Worm (Caenorhabditis elegans): ENCODE measurements around the gene alh-4.

alh-4 gene

DNA sequence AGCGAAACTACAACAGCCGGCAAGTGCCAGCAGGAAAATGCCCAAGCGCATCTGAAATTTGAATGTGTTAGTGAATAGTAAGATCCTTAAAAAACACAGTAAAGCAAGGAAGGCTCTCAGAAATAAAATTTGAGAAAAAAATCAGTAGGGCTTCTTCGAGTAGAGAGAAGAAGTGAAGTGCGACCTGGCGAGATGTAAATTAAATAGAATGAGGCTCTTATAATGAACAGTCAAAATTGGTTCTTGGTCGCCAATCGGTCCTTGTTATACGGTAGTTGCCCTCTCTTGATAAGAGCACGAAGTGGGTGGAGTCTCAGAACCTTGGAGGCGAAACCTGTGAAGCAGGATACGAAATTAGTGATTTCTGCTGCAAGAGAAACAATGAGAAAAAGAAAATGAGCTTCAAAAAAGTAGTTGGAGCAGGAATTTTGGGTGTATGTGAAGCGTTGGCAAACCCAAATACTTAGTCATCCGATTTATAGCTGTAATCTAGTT is 20.9 kb downstream of the alh-4 start, which contains the start of gene bcf-1:
Gene bcf-1, minus strand, starts transcription at position 51 of the 495 bp plus-strand sequence.
- TF ChIP-seq nhr-80 (tag; optimal IDR thresholded peaks at IDR 0.05) (peak; percentile 70), D2030.7 (GFP tag; IDR thresholded peaks at IDR 0.05) (no peak)

- TF ChIP-seq nhr-80 (tag; optimal IDR thresholded peaks at IDR 0.05) (peak; percentile 41), hlh-26 (GFP tag; conservative IDR thresholded peaks at IDR 0.05) (no peak), hlh-12 (tag; optimal IDR thresholded peaks at IDR 0.05) (no peak)
These were observed 22.1 kb downstream of the alh-4 start for ce11 chrV:6407587-6407986.

DNA sequence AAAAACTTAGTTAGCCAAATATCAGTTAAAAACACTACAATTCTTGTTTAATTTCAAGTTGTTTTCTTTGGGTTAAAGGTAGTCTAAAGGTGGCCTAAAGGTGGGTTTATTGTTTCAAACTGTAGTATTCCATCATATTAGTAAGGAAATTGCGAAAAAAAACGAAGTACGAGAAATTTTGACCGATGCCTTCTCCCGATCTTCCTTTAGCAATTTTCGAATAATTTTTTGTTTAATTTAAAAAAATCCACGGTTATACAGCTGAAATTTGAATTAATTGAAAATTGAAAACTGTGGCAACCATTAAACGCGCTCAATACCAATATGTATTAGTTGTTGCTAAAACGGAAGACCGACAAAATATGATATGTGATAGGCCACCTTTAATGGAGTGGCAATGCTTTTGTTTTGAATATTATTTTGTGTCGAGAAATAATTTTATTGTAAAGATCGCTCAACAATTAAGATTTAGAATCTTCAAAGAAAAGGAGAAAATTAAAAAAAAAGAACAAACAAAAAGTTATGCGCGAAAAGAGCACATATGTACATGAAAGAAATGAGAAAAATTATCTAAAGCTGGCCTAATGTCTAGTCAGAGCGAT is 28.7 kb downstream of the alh-4 start:
- no peak for TF ChIP-seq let-607 (tag; optimal IDR thresholded peaks at IDR 0.05)
- TF ChIP-seq ekl-4 (GFP tag; IDR thresholded peaks at IDR 0.05): no peak
- no peak for TF ChIP-seq ztf-18 (tag; optimal IDR thresholded peaks at IDR 0.05)
- TF ChIP-seq Y95B8A.8 (GFP tag; IDR thresholded peaks at IDR 0.05): no peak
- TF ChIP-seq die-1 (tag; optimal IDR thresholded peaks at IDR 0.05): no peak
- no peak for TF ChIP-seq ccch-3 (GFP tag; optimal IDR thresholded peaks at IDR 0.05)
- TF ChIP-seq ceh-40 (GFP tag; IDR thresholded peaks at IDR 0.05): no peak
- no peak for TF ChIP-seq hlh-12 (tag; optimal IDR thresholded peaks at IDR 0.05)
- TF ChIP-seq xnd-1 (tag; optimal IDR thresholded peaks at IDR 0.05): no peak
- TF ChIP-seq gei-17 (GFP tag; optimal IDR thresholded peaks at IDR 0.05): no peak
- TF ChIP-seq attf-3 (GFP tag; conservative IDR thresholded peaks at IDR 0.05): no peak
- no peak for TF ChIP-seq zim-3 (tag; optimal IDR thresholded peaks at IDR 0.05)
- TF ChIP-seq tbx-9 (tag; optimal IDR thresholded peaks at IDR 0.05; ENCODE audit: borderline replicate concordance): no peak
- no peak for TF ChIP-seq fkh-3 (tag; optimal IDR thresholded peaks at IDR 0.05)
- TF ChIP-seq ztf-26 (tag; optimal IDR thresholded peaks at IDR 0.05): no peak
- no peak for TF ChIP-seq egrh-3 (GFP tag; IDR thresholded peaks at IDR 0.05)
- TF ChIP-seq pbrm-1 (GFP tag; IDR thresholded peaks at IDR 0.05): no peak
- 0 out of 2 replicates have a peak, but pooled peaks have one; percentile 7 for TF ChIP-seq madf-6 (GFP tag; IDR thresholded peaks at IDR 0.05)
- no peak for TF ChIP-seq bed-1 (GFP tag; IDR thresholded peaks at IDR 0.05)
- TF ChIP-seq Y56A3A.18 (GFP tag; IDR thresholded peaks at IDR 0.05): 0 out of 2 replicates have a peak, but pooled peaks have one; percentile 10
- TF ChIP-seq hmg-1.2 (GFP tag; IDR thresholded peaks at IDR 0.05): 0 out of 2 replicates have a peak, but pooled peaks have one; percentile 17
- TF ChIP-seq attf-6 (GFP tag; IDR thresholded peaks at IDR 0.05): 0 out of 2 replicates have a peak, but pooled peaks have one; percentile 8
- TF ChIP-seq ztf-6 (GFP tag; IDR thresholded peaks at IDR 0.05): no peak
- peak; percentile 12 for TF ChIP-seq lin-54 (GFP tag; optimal IDR thresholded peaks at IDR 0.05)
- TF ChIP-seq madf-10 (tag; optimal IDR thresholded peaks at IDR 0.05): no peak
- no peak for TF ChIP-seq tbp1 (GFP tag; optimal IDR thresholded peaks at IDR 0.05)
- no peak for TF ChIP-seq athp-1 (tag; optimal IDR thresholded peaks at IDR 0.05)
- no peak for TF ChIP-seq madf-3 (GFP tag; IDR thresholded peaks at IDR 0.05)
- no peak for TF ChIP-seq cebp-2 (GFP tag; IDR thresholded peaks at IDR 0.05)
- TF ChIP-seq ztf-25 (GFP tag; IDR thresholded peaks at IDR 0.05): no peak
- TF ChIP-seq Y53F4B.3 (GFP tag; IDR thresholded peaks at IDR 0.05): no peak
- TF ChIP-seq mcd-1 (GFP tag; IDR thresholded peaks at IDR 0.05): no peak
- TF ChIP-seq F57C9.4 (tag; optimal IDR thresholded peaks at IDR 0.05): no peak
- TF ChIP-seq rcor-1 (GFP tag; IDR thresholded peaks at IDR 0.05): no peak
- TF ChIP-seq mes-4 (tag; optimal IDR thresholded peaks at IDR 0.05): no peak
- no peak for TF ChIP-seq ceh-100 (GFP tag; IDR thresholded peaks at IDR 0.05)
- TF ChIP-seq K12H6.12 (tag; optimal IDR thresholded peaks at IDR 0.05): no peak
- no peak for TF ChIP-seq F55B11.4 (tag; optimal IDR thresholded peaks at IDR 0.05; ENCODE audit: borderline replicate concordance, insufficient read depth)
- no peak for TF ChIP-seq ztf-28 (GFP tag; IDR thresholded peaks at IDR 0.05)
- no peak for TF ChIP-seq T07F8.4 (tag; optimal IDR thresholded peaks at IDR 0.05)
- TF ChIP-seq F52B5.7 (tag; optimal IDR thresholded peaks at IDR 0.05): no peak
- no peak for TF ChIP-seq somi-1 (GFP tag; optimal IDR thresholded peaks at IDR 0.05)

All from whole organism, young adult.